Worm (Caenorhabditis elegans) whole organism, L1 larva: ENCODE results near the gene cdc-25.3.

Experiments
- C04F5.9 ChIP-seq: sonication (generic microtip); optimal IDR thresholded peaks from 2 replicates; lab custom pipeline; 2016; ENCODE audit warnings: missing genetic modification characterization, missing compliant biosample characterization
- C16A3.4 ChIP-seq: fragments of 150-350 bp; optimal IDR thresholded peaks from 2 replicates; lab custom pipeline; 2014; ENCODE audit warnings: missing biosample characterization, missing genetic modification characterization
- C34B4.2 ChIP-seq: sonication (generic microtip); optimal IDR thresholded peaks from 2 replicates; lab custom pipeline; 2017; ENCODE audit warnings: mild to moderate bottlenecking, missing genetic modification characterization, missing compliant biosample characterization
- aha-1 ChIP-seq: fragments of 150-350 bp; optimal IDR thresholded peaks from 2 replicates; lab custom pipeline; 2014; ENCODE audit warnings: missing biosample characterization, missing genetic modification characterization
- alr-1 ChIP-seq: fragments of 200-800 bp; sonication (Bioruptor generic); optimal IDR thresholded peaks from 2 replicates; lab custom pipeline; 2018; ENCODE audit warnings: borderline replicate concordance, mild to moderate bottlenecking, missing genetic modification characterization, missing compliant biosample characterization
- ceh-63 ChIP-seq: fragments of 200-800 bp; sonication (Bioruptor generic); optimal IDR thresholded peaks from 2 replicates; lab custom pipeline; 2018; ENCODE audit warnings: mild to moderate bottlenecking, missing genetic modification characterization, missing compliant biosample characterization
- ceh-8 ChIP-seq: fragments of 200-800 bp; sonication (Bioruptor generic); optimal IDR thresholded peaks from 2 replicates; lab custom pipeline; 2018; ENCODE audit warnings: mild to moderate bottlenecking, missing genetic modification characterization, moderate library complexity, missing compliant biosample characterization
- ceh-82 ChIP-seq, 3 experiments: fragments of 150-350 bp in 1 of 3; sonication (generic microtip) in 2 of 3; optimal IDR thresholded peaks; 2 replicates each; lab custom pipeline; 2014 to 2017; ENCODE audit warnings: missing biosample characterization in 3 of 3, missing genetic modification characterization in 3 of 3
- ceh-90 ChIP-seq: sonication (generic microtip); optimal IDR thresholded peaks from 2 replicates; lab custom pipeline; 2016; ENCODE audit warnings: missing genetic modification characterization, missing compliant biosample characterization
- ces-1 ChIP-seq: fragments of 150-350 bp; optimal IDR thresholded peaks from 2 replicates; lab custom pipeline; 2014; ENCODE audit warnings: missing biosample characterization, missing genetic modification reagents, missing genetic modification characterization
- dsc-1 ChIP-seq: sonication (generic microtip); optimal IDR thresholded peaks from 2 replicates; lab custom pipeline; 2016; ENCODE audit warnings: mild to moderate bottlenecking, missing genetic modification characterization, missing compliant biosample characterization
- efl-1 ChIP-seq, 4 experiments: fragments of 150-350 bp; optimal IDR thresholded peaks in 3 of 4; peaks in 1 of 4; 1 replicate in 1 of 4; 2 replicates in 3 of 4; lab custom pipeline; 2014; ENCODE audit warnings: missing biosample characterization in 2 of 4, missing genetic modification characterization in 2 of 4, missing genetic modification reagents in 2 of 4
- egl-13 ChIP-seq: sonication (generic microtip); optimal IDR thresholded peaks from 2 replicates; lab custom pipeline; 2016; ENCODE audit warnings: missing genotype, missing genetic modification reagents, missing genetic modification characterization, missing compliant biosample characterization
- fkh-4 ChIP-seq: sonication (generic microtip); optimal IDR thresholded peaks from 2 replicates; lab custom pipeline; 2016; ENCODE audit warnings: missing compliant biosample characterization, missing genetic modification characterization, borderline replicate concordance
- fos-1 ChIP-seq: fragments of 150-350 bp; optimal IDR thresholded peaks from 2 replicates; lab custom pipeline; 2014; ENCODE audit warnings: missing biosample characterization, missing genetic modification characterization
- hlh-4 ChIP-seq: sonication (generic microtip); optimal IDR thresholded peaks from 2 replicates; lab custom pipeline; 2016; ENCODE audit warnings: mild to moderate bottlenecking, missing genetic modification characterization, missing compliant biosample characterization
- hpl-2 ChIP-seq: fragments of 150-350 bp; optimal IDR thresholded peaks from 2 replicates; lab custom pipeline; 2014; ENCODE audit warnings: missing biosample characterization, missing genetic modification reagents, missing genetic modification characterization
- irx-1 ChIP-seq: sonication (generic microtip); optimal IDR thresholded peaks from 2 replicates; lab custom pipeline; 2016; ENCODE audit warnings: missing genetic modification characterization, missing compliant biosample characterization
- jun-1 ChIP-seq: fragments of 150-350 bp; optimal IDR thresholded peaks from 2 replicates; lab custom pipeline; 2014; ENCODE audit warnings: missing biosample characterization, missing genetic modification reagents, missing genetic modification characterization
- lin-14 ChIP-seq: fragments of 200-800 bp; sonication (Bioruptor generic); optimal IDR thresholded peaks from 2 replicates; lab custom pipeline; 2018; ENCODE audit warnings: mild to moderate bottlenecking, missing genetic modification characterization, moderate library complexity, missing compliant biosample characterization
- lin-15B ChIP-seq: fragments of 150-350 bp; sonication (generic microtip); optimal IDR thresholded peaks from 3 replicates; lab custom pipeline; 2014; ENCODE audit warnings: missing biosample characterization, missing genetic modification characterization
- lin-39 ChIP-seq: fragments of 150-350 bp; optimal IDR thresholded peaks from 2 replicates; lab custom pipeline; 2014; ENCODE audit warnings: missing biosample characterization, missing genetic modification reagents, missing genetic modification characterization
- lsy-2 ChIP-seq, 2 experiments: fragments of 150-350 bp; optimal IDR thresholded peaks; 2 replicates each; lab custom pipeline; 2014; ENCODE audit warnings: missing biosample characterization in 2 of 2, missing genetic modification characterization in 2 of 2
- mab-9 ChIP-seq: fragments of 200-800 bp; sonication (Bioruptor generic); IDR thresholded peaks from 2 replicates; pipeline ENCODE4 v1.3.6; 2022; ENCODE audit warnings: missing genetic modification reagents, missing genetic modification characterization, missing compliant biosample characterization
- mdl-1 ChIP-seq, 2 experiments: fragments of 150-350 bp; optimal IDR thresholded peaks; 2 replicates each; lab custom pipeline; 2014 to 2017; ENCODE audit warnings: missing biosample characterization in 2 of 2, missing genetic modification characterization in 2 of 2, inconsistent platforms in 1 of 2
- mep-1 ChIP-seq: fragments of 150-350 bp; optimal IDR thresholded peaks from 2 replicates; lab custom pipeline; 2014; ENCODE audit warnings: missing biosample characterization, missing genetic modification characterization
- nhr-12 ChIP-seq: sonication (generic microtip); optimal IDR thresholded peaks from 2 replicates; lab custom pipeline; 2017; ENCODE audit warnings: missing biosample characterization, missing genetic modification characterization
- nhr-237 ChIP-seq: fragments of 150-350 bp; optimal IDR thresholded peaks from 2 replicates; lab custom pipeline; 2014; ENCODE audit warnings: missing biosample characterization, missing genetic modification characterization
- nhr-28 ChIP-seq: fragments of 150-350 bp; optimal IDR thresholded peaks from 2 replicates; lab custom pipeline; 2014; ENCODE audit warnings: missing biosample characterization, missing genetic modification characterization
- nhr-71 ChIP-seq: sonication (generic microtip); optimal IDR thresholded peaks from 2 replicates; lab custom pipeline; 2016; ENCODE audit warnings: mild to moderate bottlenecking, missing genetic modification characterization, moderate library complexity, missing compliant biosample characterization
- nhr-76 ChIP-seq: sonication (generic microtip); optimal IDR thresholded peaks from 2 replicates; lab custom pipeline; 2017; ENCODE audit warnings: missing biosample characterization, missing genetic modification characterization
- nhr-84 ChIP-seq: sonication (generic microtip); optimal IDR thresholded peaks from 2 replicates; lab custom pipeline; 2017; ENCODE audit warnings: missing biosample characterization, missing genetic modification characterization
- nhr-85 ChIP-seq: sonication (generic microtip); peaks from one replicate; lab custom pipeline; 2016; ENCODE audit warnings: missing genetic modification characterization, inconsistent platforms, missing compliant biosample characterization
- nhr-90 ChIP-seq: sonication (generic microtip); optimal IDR thresholded peaks from 2 replicates; lab custom pipeline; 2016; ENCODE audit warnings: mild to moderate bottlenecking, missing genetic modification characterization, missing compliant biosample characterization; ENCODE audit not compliant: poor library complexity
- pag-3 ChIP-seq: sonication (generic microtip); optimal IDR thresholded peaks from 2 replicates; lab custom pipeline; 2017; ENCODE audit warnings: missing genetic modification characterization, mild to moderate bottlenecking, missing compliant biosample characterization, antibody characterized with exemption, borderline replicate concordance; ENCODE audit not compliant: insufficient read depth
- pax-3 ChIP-seq: fragments of 200-800 bp; sonication (Bioruptor generic); optimal IDR thresholded peaks from 2 replicates; lab custom pipeline; 2018; ENCODE audit warnings: mild to moderate bottlenecking, missing genetic modification characterization, moderate library complexity, missing compliant biosample characterization
- pqm-1 ChIP-seq: sonication (generic microtip); optimal IDR thresholded peaks from 3 replicates; lab custom pipeline; 2017; ENCODE audit warnings: missing biosample characterization, missing genetic modification characterization
- sptf-1 ChIP-seq: fragments of 150-350 bp; optimal IDR thresholded peaks from 2 replicates; lab custom pipeline; 2014; ENCODE audit warnings: missing biosample characterization, missing genetic modification characterization
- tbx-2 ChIP-seq: sonication (generic microtip); optimal IDR thresholded peaks from 2 replicates; lab custom pipeline; 2016; ENCODE audit warnings: missing genetic modification characterization, missing compliant biosample characterization
- tlp-1 ChIP-seq: fragments of 150-350 bp; optimal IDR thresholded peaks from 2 replicates; lab custom pipeline; 2014; ENCODE audit warnings: missing biosample characterization, missing genetic modification characterization
- unc-130 ChIP-seq: fragments of 150-350 bp; optimal IDR thresholded peaks from 2 replicates; lab custom pipeline; 2017; ENCODE audit warnings: missing biosample characterization, missing genetic modification characterization, inconsistent platforms
- unc-86 ChIP-seq: sonication (generic microtip); optimal IDR thresholded peaks from 2 replicates; lab custom pipeline; 2016; ENCODE audit warnings: missing genetic modification characterization, missing compliant biosample characterization
- unc-98 ChIP-seq: fragments of 200-800 bp; sonication (Bioruptor generic); IDR thresholded peaks from 2 replicates; pipeline ENCODE4 v1.3.6; 2022; ENCODE audit warnings: missing genetic modification characterization, missing compliant biosample characterization
- vab-15 ChIP-seq: sonication (generic microtip); optimal IDR thresholded peaks from 2 replicates; lab custom pipeline; 2017; ENCODE audit warnings: missing genotype, mild to moderate bottlenecking, missing genetic modification characterization, missing compliant biosample characterization
- zag-1 ChIP-seq: fragments of 150-350 bp; optimal IDR thresholded peaks from 2 replicates; lab custom pipeline; 2014; ENCODE audit warnings: missing biosample characterization, missing genetic modification characterization
- zip-4 ChIP-seq: fragments of 200-800 bp; sonication (Bioruptor generic); optimal IDR thresholded peaks from 2 replicates; lab custom pipeline; 2018; ENCODE audit warnings: mild to moderate bottlenecking, missing genetic modification characterization, moderate library complexity, missing compliant biosample characterization

The cdc-25.3 gene

DNA sequence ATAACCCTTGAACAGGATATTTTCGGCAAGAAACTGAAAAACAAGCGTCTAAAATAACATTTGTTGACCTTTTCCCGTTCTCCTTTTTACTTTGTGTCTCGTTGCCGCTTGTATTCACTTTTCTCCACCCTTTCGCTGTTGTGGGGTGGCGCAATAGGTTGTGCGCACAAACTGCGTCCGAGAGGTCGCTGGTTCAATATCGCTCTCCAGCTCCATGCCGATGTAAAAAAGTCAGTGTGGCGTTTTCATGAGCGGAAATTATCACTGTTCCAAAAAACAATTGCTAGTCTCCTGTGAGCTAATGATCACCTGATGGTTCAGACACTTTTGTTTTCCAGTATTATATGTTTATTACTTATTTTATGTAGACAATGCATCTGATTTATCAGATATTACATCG is 19.8 kb upstream of the cdc-25.3 start (continued):
- TF ChIP-seq pag-3 (tag; lab: Kevin White, UChicago) = peak; percentile 68
- peak; percentile 46 for TF ChIP-seq C04F5.9
- TF ChIP-seq pqm-1 (tag; lab: Kevin White, UChicago) = no peak
- TF ChIP-seq nhr-90 (tag; lab: Kevin White, UChicago) = peak; percentile 65
- TF ChIP-seq tlp-1 (tag; lab: Kevin White, UChicago) = no peak
- TF ChIP-seq nhr-84 (tag; lab: Kevin White, UChicago) = no peak
- peak; percentile 36 for TF ChIP-seq jun-1 (tag; lab: Kevin White, UChicago)
- peak; percentile 60 for TF ChIP-seq irx-1 (tag; lab: Kevin White, UChicago)
- no peak for TF ChIP-seq nhr-12 (tag; lab: Kevin White, UChicago)
- no peak for TF ChIP-seq alr-1
- TF ChIP-seq aha-1 = no peak
- peak; percentile 57 for TF ChIP-seq egl-13
- no peak for TF ChIP-seq vab-15 (tag; lab: Kevin White, UChicago)
- no peak for TF ChIP-seq unc-98 (GFP tag; lab: Robert Waterston, UW)
- no peak for TF ChIP-seq C34B4.2 (tag; lab: Kevin White, UChicago)
- TF ChIP-seq ces-1 (GFP tag; lab: Kevin White, UChicago) = no peak
- peak; percentile 16 for TF ChIP-seq fos-1 (tag; lab: Kevin White, UChicago)
- TF ChIP-seq C16A3.4 (tag; lab: Kevin White, UChicago) = peak; percentile 78
- peak; percentile 9 for TF ChIP-seq ceh-8 (GFP tag; lab: Kevin White, UChicago)
- peak; percentile 18 for TF ChIP-seq nhr-237
- TF ChIP-seq unc-130 (tag; lab: Kevin White, UChicago) = peak; percentile 32
- TF ChIP-seq dsc-1 = peak; percentile 65
- TF ChIP-seq hpl-2 (GFP tag; lab: Kevin White, UChicago) = no peak
- TF ChIP-seq ceh-90 = no peak
- TF ChIP-seq zip-4 (GFP tag; lab: Kevin White, UChicago) = no peak
- TF ChIP-seq lin-39 (tag; lab: Kevin White, UChicago) = no peak
- TF ChIP-seq nhr-28 (tag; lab: Kevin White, UChicago) = no peak
- TF ChIP-seq mab-9 = peak; percentile 38; the same call in 1 of the 2 replicates
- TF ChIP-seq nhr-71 (tag; lab: Kevin White, UChicago) = peak; percentile 83
- no peak for TF ChIP-seq hlh-4 (tag; lab: Kevin White, UChicago)
- peak; percentile 33 for TF ChIP-seq pax-3 (tag; lab: Kevin White, UChicago)
- TF ChIP-seq mep-1 (tag; lab: Kevin White, UChicago) = peak; percentile 83
- peak; percentile 7 for TF ChIP-seq nhr-85 (tag; lab: Kevin White, UChicago)
- peak in 1 of 2 experiments; percentile 82 for TF ChIP-seq mdl-1 (tag; optimal IDR thresholded peaks at IDR 0.05; lab: Kevin White, UChicago)
- TF ChIP-seq lin-15B (tag; lab: Kevin White, UChicago) = no peak
- TF ChIP-seq fkh-4 = no peak
- TF ChIP-seq sptf-1 (tag; lab: Kevin White, UChicago) = no peak
- peak; percentile 61 for TF ChIP-seq unc-86

DNA sequence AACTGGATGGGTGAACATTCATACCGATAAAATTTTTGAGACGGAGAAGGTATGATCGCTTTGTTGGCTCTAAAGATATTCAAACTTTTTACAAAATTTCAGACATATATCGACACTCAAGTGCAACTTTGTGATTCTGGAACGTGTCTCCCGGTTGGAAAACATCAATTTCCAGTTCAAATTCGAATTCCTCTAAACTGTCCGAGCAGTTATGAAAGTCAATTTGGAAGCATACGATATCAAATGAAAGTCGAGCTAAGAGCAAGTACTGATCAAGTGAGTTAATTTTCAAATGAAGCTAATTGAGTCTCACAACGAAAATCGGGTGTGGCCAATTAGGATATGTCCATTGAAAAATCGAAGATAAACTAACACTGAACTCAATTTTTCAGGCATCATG is 16.6 kb upstream of the cdc-25.3 start:
- no peak for TF ChIP-seq nhr-76
- TF ChIP-seq efl-1 (optimal IDR thresholded peaks at IDR 0.05; lab: Kevin White, UChicago) = no peak
- peak in 1 of 2 experiments; percentile 91 for TF ChIP-seq efl-1 (GFP tag; optimal IDR thresholded peaks at IDR 0.05 in 1 of 2; lab: Kevin White, UChicago)
- TF ChIP-seq, all 84 proteins: peak for 1

DNA sequence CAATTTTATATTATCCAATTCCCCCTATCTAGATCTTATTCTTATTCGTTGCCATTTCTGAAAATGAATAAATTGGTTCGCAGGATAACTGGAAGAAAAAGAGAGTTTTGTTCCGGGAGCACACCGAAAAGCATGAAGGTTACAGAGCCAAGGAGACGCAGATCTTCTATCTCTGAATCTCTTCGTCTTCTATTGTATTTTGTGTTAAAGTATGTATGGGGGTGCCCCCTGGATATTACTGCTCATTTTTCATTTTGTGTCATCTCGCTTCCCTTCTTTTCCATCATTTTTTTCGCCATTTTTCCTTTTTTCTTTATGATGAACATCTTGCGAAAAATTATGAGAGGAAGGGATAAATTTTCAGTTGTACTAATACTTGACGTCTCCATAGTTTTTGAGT is 16.0 kb upstream of the cdc-25.3 start:
- no peak for TF ChIP-seq lin-39 (tag; lab: Kevin White, UChicago)
- TF ChIP-seq lsy-2 (tag; optimal IDR thresholded peaks at IDR 0.05; lab: Kevin White, UChicago) = peak in 1 of 2 experiments; percentile 21
- TF ChIP-seq lin-14 (GFP tag; lab: Kevin White, UChicago) = peak; percentile 54
- TF ChIP-seq fos-1 (tag; lab: Kevin White, UChicago) = no peak
- peak; percentile 0 for TF ChIP-seq nhr-71 (tag; lab: Kevin White, UChicago)
- TF ChIP-seq tbx-2 (tag; lab: Kevin White, UChicago) = no peak
- no peak for TF ChIP-seq zag-1 (tag; lab: Kevin White, UChicago)
- TF ChIP-seq ceh-82 (tag; optimal IDR thresholded peaks at IDR 0.05; lab: Kevin White, UChicago) = peak in 1 of 3 experiments; percentile 14
- TF ChIP-seq ceh-63 = no peak
